Worm (Caenorhabditis elegans) whole organism, midembryonic: ENCODE results near the gene Y59E9AL.8.
"Not testable (repeated sequence)": the region's sequence is repeated elsewhere in the genome, so short reads cannot be mapped to it uniquely, and the experiment has no call there.

Experiments
- T22C8.4 ChIP-seq: fragments of 200-800 bp; sonication (Bioruptor generic); IDR thresholded peaks from 2 replicates; pipeline ENCODE4 v1.3.6; 2022; ENCODE audit warnings: missing genetic modification characterization, missing compliant biosample characterization
- cog-1 ChIP-seq: sonication (generic microtip); optimal IDR thresholded peaks from 2 replicates; lab custom pipeline; 2016; ENCODE audit warnings: missing genetic modification characterization, missing compliant biosample characterization
- flt-1 ChIP-seq: fragments of 200-800 bp; sonication (Bioruptor generic); IDR thresholded peaks from 2 replicates; pipeline ENCODE4 v1.3.6; 2022; ENCODE audit warnings: missing genetic modification characterization, missing compliant biosample characterization
- klf-2 ChIP-seq: fragments of 200-800 bp; sonication (Bioruptor generic); conservative IDR thresholded peaks from 2 replicates; pipeline ENCODE4 v1.3.6; 2022; ENCODE audit warnings: missing genetic modification reagents, missing genetic modification characterization, missing compliant biosample characterization
- med-1 ChIP-seq: sonication (generic microtip); optimal IDR thresholded peaks from 2 replicates; lab custom pipeline; 2017; ENCODE audit warnings: missing genetic modification characterization, mild to moderate bottlenecking, missing compliant biosample characterization, antibody characterized with exemption, missing genetic modification reagents; ENCODE audit not compliant: insufficient read depth
- ref-1 ChIP-seq: fragments of 200-800 bp; sonication (Bioruptor generic); conservative IDR thresholded peaks from 2 replicates; pipeline ENCODE4 v1.3.6; 2022; ENCODE audit warnings: missing genetic modification reagents, missing genetic modification characterization, missing compliant biosample characterization
- tab-1 ChIP-seq: fragments of 200-800 bp; sonication (Bioruptor generic); IDR thresholded peaks from 2 replicates; pipeline ENCODE4 v1.3.6; 2022; ENCODE audit warnings: missing genetic modification characterization, missing compliant biosample characterization
- ztf-23 ChIP-seq: fragments of 200-800 bp; sonication (Bioruptor generic); IDR thresholded peaks from 2 replicates; pipeline ENCODE4 v1.3.6; 2022; ENCODE audit warnings: missing genetic modification reagents, missing genetic modification characterization, missing compliant biosample characterization
- ztf-29 ChIP-seq: fragments of 200-800 bp; sonication (Bioruptor generic); IDR thresholded peaks from 2 replicates; pipeline ENCODE4 v1.3.6; 2022; ENCODE audit warnings: missing genetic modification reagents, missing genetic modification characterization, missing compliant biosample characterization

DNA sequence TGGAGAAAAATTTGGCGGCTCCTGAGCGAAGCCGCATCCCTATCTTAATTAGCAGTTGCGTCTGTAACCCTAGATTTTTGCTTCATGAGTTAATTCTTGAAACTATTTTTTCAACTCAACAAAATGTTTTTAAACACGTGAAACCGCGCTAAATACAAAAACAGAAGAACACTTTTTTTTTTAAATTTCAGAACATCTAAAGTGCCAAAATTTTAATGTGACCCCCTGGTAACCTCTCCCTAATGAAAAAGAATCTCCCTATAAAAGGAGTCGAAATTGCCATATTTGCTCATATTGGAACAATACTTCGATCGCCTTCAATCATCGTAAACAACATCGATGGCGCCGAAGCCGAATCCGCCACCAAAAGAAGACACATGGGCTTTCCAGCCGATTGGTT lies 2.4 kb upstream of the Y59E9AL.8 start, which contains the start of gene nsph-4.1:
- TF ChIP-seq tab-1 (GFP tag; lab: Robert Waterston, UW); med-1 (GFP tag; lab: Kevin White, UChicago); T22C8.4 (GFP tag; lab: Robert Waterston, UW); ztf-29 (GFP tag; lab: Robert Waterston, UW); ref-1 (GFP tag; lab: Robert Waterston, UW); flt-1 (GFP tag; lab: Robert Waterston, UW); klf-2 (GFP tag; lab: Robert Waterston, UW); cog-1 (tag; lab: Kevin White, UChicago); ztf-23: not testable (repeated sequence)
